Worm (Caenorhabditis elegans) whole organism, young adult: ENCODE measurements around the gene dsc-4.

ENCODE experiments used
- F10E7.11 ChIP-seq: sonication (generic microtip); optimal IDR thresholded peaks from 2 replicates; lab custom pipeline; 2017; ENCODE audit warnings: mild to moderate bottlenecking, missing genetic modification characterization, moderate library complexity, missing compliant biosample characterization
- F23B12.7 ChIP-seq: sonication (generic microtip); optimal IDR thresholded peaks from 2 replicates; lab custom pipeline; 2017; ENCODE audit warnings: missing genetic modification characterization, mild to moderate bottlenecking, missing compliant biosample characterization, antibody characterized with exemption, moderate library complexity; ENCODE audit not compliant: insufficient read depth
- T26A5.8 ChIP-seq: sonication (generic microtip); optimal IDR thresholded peaks from 2 replicates; lab custom pipeline; 2016; ENCODE audit warnings: missing genetic modification characterization, missing compliant biosample characterization
- ama-1 ChIP-seq, 3 experiments: fragments of 150-350 bp in 1 of 3; sonication (generic microtip) in 2 of 3; optimal IDR thresholded peaks; 2 replicates each; lab custom pipeline; 2014 to 2018; ENCODE audit warnings: missing biosample characterization in 2 of 3, missing genetic modification characterization in 2 of 3, missing genetic modification reagents in 2 of 3
- bed-2 ChIP-seq: fragments of 200-800 bp; sonication (Bioruptor generic); IDR thresholded peaks from 2 replicates; pipeline ENCODE4 v1.3.6; 2022; ENCODE audit warnings: missing genetic modification reagents, missing genetic modification characterization, missing compliant biosample characterization
- chd-7 ChIP-seq: sonication (generic microtip); optimal IDR thresholded peaks from 2 replicates; lab custom pipeline; 2016; ENCODE audit warnings: mild to moderate bottlenecking, missing genetic modification characterization, moderate library complexity, missing compliant biosample characterization
- dpff-1 ChIP-seq: sonication (generic microtip); optimal IDR thresholded peaks from 2 replicates; lab custom pipeline; 2017; ENCODE audit warnings: mild to moderate bottlenecking, missing genetic modification characterization, missing compliant biosample characterization
- efl-1 ChIP-seq: fragments of 150-350 bp; optimal IDR thresholded peaks from 2 replicates; lab custom pipeline; 2014; ENCODE audit warnings: missing biosample characterization, missing genetic modification reagents, missing genetic modification characterization
- ets-4 ChIP-seq: fragments of 200-800 bp; sonication (Bioruptor generic); optimal IDR thresholded peaks from 2 replicates; lab custom pipeline; 2018; ENCODE audit warnings: mild to moderate bottlenecking, missing genetic modification characterization, missing compliant biosample characterization
- fkh-3 ChIP-seq: sonication (generic microtip); optimal IDR thresholded peaks from 2 replicates; lab custom pipeline; 2016; ENCODE audit warnings: mild to moderate bottlenecking, missing genetic modification characterization, missing compliant biosample characterization
- lsy-27 ChIP-seq: sonication (generic microtip); optimal IDR thresholded peaks from 2 replicates; lab custom pipeline; 2017; ENCODE audit warnings: missing genetic modification characterization, mild to moderate bottlenecking, missing compliant biosample characterization, antibody characterized with exemption, missing genotype, borderline replicate concordance; ENCODE audit not compliant: insufficient read depth
- snpc-4 ChIP-seq, 5 experiments: fragments of 150-350 bp in 1 of 5; sonication (generic microtip) in 4 of 5; optimal IDR thresholded peaks; 2 replicates each; lab custom pipeline; 2014 to 2018; ENCODE audit warnings: missing genetic modification characterization in 5 of 5, missing biosample characterization in 3 of 5, antibody characterized with exemption in 2 of 5, mild to moderate bottlenecking in 2 of 5, missing compliant biosample characterization in 2 of 5, missing genotype in 2 of 5, moderate library complexity in 2 of 5, missing genetic modification reagents in 1 of 5
- tlf-1 ChIP-seq: fragments of 200-800 bp; sonication (Bioruptor generic); optimal IDR thresholded peaks from 2 replicates; lab custom pipeline; 2018; ENCODE audit warnings: mild to moderate bottlenecking, missing genetic modification characterization, missing compliant biosample characterization

- TF ChIP-seq F10E7.11 (tag; lab: Kevin White, UChicago) = no peak
- no peak for TF ChIP-seq ama-1 (optimal IDR thresholded peaks at IDR 0.05; lab: Kevin White, UChicago)
- no peak for TF ChIP-seq ama-1 (GFP tag; optimal IDR thresholded peaks at IDR 0.05; lab: Kevin White, UChicago)
- TF ChIP-seq T26A5.8 = no peak
- TF ChIP-seq chd-7 = no peak
- no peak for TF ChIP-seq F23B12.7
- no peak for TF ChIP-seq tlf-1
- no peak for TF ChIP-seq efl-1 (GFP tag; lab: Kevin White, UChicago)
- no peak for TF ChIP-seq fkh-3 (tag; lab: Kevin White, UChicago)
- TF ChIP-seq ets-4 (GFP tag; lab: Kevin White, UChicago) = no peak
- no peak for TF ChIP-seq lsy-27 (tag; lab: Kevin White, UChicago)
- TF ChIP-seq snpc-4 (GFP tag; optimal IDR thresholded peaks at IDR 0.05; lab: Kevin White, UChicago) = no peak
- no peak for TF ChIP-seq snpc-4 (tag; optimal IDR thresholded peaks at IDR 0.05; lab: Kevin White, UChicago)
- TF ChIP-seq bed-2 (GFP tag; lab: Robert Waterston, UW) = no peak
- TF ChIP-seq dpff-1 (tag; lab: Kevin White, UChicago) = no peak
These were observed 5.3 kb upstream of the dsc-4 start for ce11 chrIV:325640-326039.
